Fruit fly (Drosophila melanogaster) whole organism, embryonic: ENCODE data around the gene CG32695.
A peak's percentile ranks its signal among the peaks of the same experiment; 100 is the strongest.

Experiments
- Antp ChIP-seq: fragments of 200-800 bp; sonication (Bioruptor generic); optimal IDR thresholded peaks from 3 replicates; lab custom pipeline; 2016; ENCODE audit warnings: missing biosample characterization, missing genetic modification characterization
- Bteb2 ChIP-seq: fragments of 200-800 bp; sonication (Bioruptor generic); optimal IDR thresholded peaks from 2 replicates; lab custom pipeline; 2016; ENCODE audit warnings: missing biosample characterization, missing genetic modification characterization
- CG10654 ChIP-seq: fragments of 200-800 bp; sonication (Bioruptor generic); optimal IDR thresholded peaks from 2 replicates; lab custom pipeline; 2016; ENCODE audit warnings: missing biosample characterization, missing genetic modification characterization
- CG11085 ChIP-seq: fragments of 200-800 bp; sonication (Bioruptor generic); IDR thresholded peaks from 2 replicates; pipeline ENCODE4 v1.3.6; 2022; ENCODE audit warnings: missing biosample characterization, missing genetic modification characterization
- CG12219 ChIP-seq: fragments of 200-800 bp; sonication (Bioruptor generic); optimal IDR thresholded peaks from 3 replicates; lab custom pipeline; 2018; ENCODE audit warnings: missing biosample characterization, mild to moderate bottlenecking, missing genetic modification characterization
- CG13894 ChIP-seq: fragments of 200-800 bp; sonication (Bioruptor generic); optimal IDR thresholded peaks from 3 replicates; lab custom pipeline; 2018; ENCODE audit warnings: missing biosample characterization, mild to moderate bottlenecking, missing genetic modification characterization, moderate library complexity
- CG14710 ChIP-seq: fragments of 200-800 bp; sonication (Bioruptor generic); optimal IDR thresholded peaks from 3 replicates; lab custom pipeline; 2019; ENCODE audit warnings: missing biosample characterization, mild to moderate bottlenecking, missing genetic modification characterization, moderate library complexity
- CG1529 ChIP-seq: fragments of 200-800 bp; sonication (Bioruptor generic); optimal IDR thresholded peaks from 3 replicates; lab custom pipeline; 2018; ENCODE audit warnings: missing biosample characterization, missing genetic modification characterization
- CG16863 ChIP-seq: fragments of 200-800 bp; sonication (Bioruptor generic); optimal IDR thresholded peaks from 3 replicates; lab custom pipeline; 2016; ENCODE audit warnings: missing biosample characterization, missing genetic modification characterization
- CG17359 ChIP-seq: fragments of 200-800 bp; sonication (Bioruptor generic); optimal IDR thresholded peaks from 3 replicates; lab custom pipeline; 2018; ENCODE audit warnings: missing biosample characterization, mild to moderate bottlenecking, missing genetic modification characterization, moderate library complexity
- CG30403 ChIP-seq: fragments of 200-800 bp; sonication (Bioruptor generic); optimal IDR thresholded peaks from 3 replicates; lab custom pipeline; 2016; ENCODE audit warnings: missing biosample characterization, missing genetic modification characterization
- CG31224 ChIP-seq: fragments of 200-800 bp; sonication (Bioruptor generic); IDR thresholded peaks from 2 replicates; pipeline ENCODE4 v1.3.6; 2022; ENCODE audit warnings: missing biosample characterization, missing genetic modification characterization
- CG31388 ChIP-seq: fragments of 200-800 bp; sonication (Bioruptor generic); optimal IDR thresholded peaks from 2 replicates; lab custom pipeline; 2016; ENCODE audit warnings: missing biosample characterization, missing genetic modification characterization
- CG4424 ChIP-seq: fragments of 200-800 bp; sonication (Bioruptor generic); optimal IDR thresholded peaks from 3 replicates; lab custom pipeline; 2016; ENCODE audit warnings: missing biosample characterization, missing genetic modification characterization
- CG6689 ChIP-seq: fragments of 200-800 bp; sonication (Bioruptor generic); IDR thresholded peaks from 2 replicates; pipeline ENCODE4 v1.3.6; 2022; ENCODE audit warnings: missing biosample characterization, missing genetic modification characterization
- CG7987 ChIP-seq: fragments of 200-800 bp; sonication (Bioruptor generic); optimal IDR thresholded peaks from 2 replicates; lab custom pipeline; 2018; ENCODE audit warnings: missing biosample characterization, mild to moderate bottlenecking, missing genetic modification characterization, moderate library complexity
- CG8924 ChIP-seq: fragments of 200-800 bp; optimal IDR thresholded peaks from 3 replicates; lab custom pipeline; 2019; ENCODE audit warnings: missing biosample characterization, mild to moderate bottlenecking, missing genetic modification characterization, moderate library complexity
- CG9932 ChIP-seq: fragments of 200-800 bp; sonication (Bioruptor generic); IDR thresholded peaks from 2 replicates; pipeline ENCODE4 v1.3.6; 2022; ENCODE audit warnings: missing biosample characterization, missing genetic modification characterization
- Dll ChIP-seq: fragments of 200-800 bp; sonication (Bioruptor generic); IDR thresholded peaks from 4 replicates; pipeline ENCODE4 v1.3.6; 2022; ENCODE audit warnings: missing biosample characterization, missing genetic modification characterization; ENCODE audit not compliant: partially characterized antibody
- Doc2 ChIP-seq: fragments of 200-800 bp; sonication (Bioruptor generic); IDR thresholded peaks from 2 replicates; pipeline ENCODE4 v1.3.6; 2022; ENCODE audit warnings: missing biosample characterization, missing genetic modification characterization
- ERR ChIP-seq: fragments of 200-800 bp; sonication (Bioruptor generic); optimal IDR thresholded peaks from 2 replicates; lab custom pipeline; 2016; ENCODE audit warnings: missing biosample characterization, missing genetic modification characterization
- HmgD ChIP-seq: fragments of 200-800 bp; sonication (Bioruptor generic); optimal IDR thresholded peaks from 3 replicates; lab custom pipeline; 2016; ENCODE audit warnings: missing biosample characterization, missing genetic modification characterization
- Hr3 ChIP-seq: fragments of 200-800 bp; sonication (Bioruptor generic); optimal IDR thresholded peaks from 3 replicates; lab custom pipeline; 2016; ENCODE audit warnings: missing biosample characterization, missing genetic modification characterization
- Hr51 ChIP-seq, 2 experiments: fragments of 200-800 bp; sonication (Bioruptor generic); optimal IDR thresholded peaks; 2 replicates in 1 of 2; 3 replicates in 1 of 2; lab custom pipeline; 2016 to 2018; ENCODE audit warnings: missing biosample characterization in 2 of 2, missing genetic modification characterization in 2 of 2, mild to moderate bottlenecking in 1 of 2, moderate library complexity in 1 of 2
- Lpt ChIP-seq: fragments of >200 bp; optimal IDR thresholded peaks from 2 replicates; lab custom pipeline; 2018; ENCODE audit warnings: missing biosample characterization, missing genetic modification characterization
- Mrtf ChIP-seq: fragments of 200-800 bp; sonication (Bioruptor generic); IDR thresholded peaks from 3 replicates; pipeline ENCODE4 v1.3.6; 2022; ENCODE audit warnings: missing biosample characterization, missing genetic modification characterization
- Oli ChIP-seq: fragments of 200-800 bp; sonication (Bioruptor generic); optimal IDR thresholded peaks from 2 replicates; lab custom pipeline; 2018; ENCODE audit warnings: missing biosample characterization, mild to moderate bottlenecking, missing genetic modification characterization, moderate library complexity
- Scr ChIP-seq: fragments of 200-800 bp; sonication (Bioruptor generic); IDR thresholded peaks from 2 replicates; pipeline ENCODE4 v1.3.6; 2022; ENCODE audit warnings: missing biosample characterization, missing genetic modification characterization; ENCODE audit not compliant: partially characterized antibody
- Sry-β ChIP-seq: fragments of 200-800 bp; sonication (Bioruptor generic); optimal IDR thresholded peaks from 2 replicates; lab custom pipeline; 2018; ENCODE audit warnings: missing biosample characterization, mild to moderate bottlenecking, missing genetic modification characterization, moderate library complexity
- bab2 ChIP-seq: fragments of 200-800 bp; sonication (Bioruptor generic); optimal IDR thresholded peaks from 2 replicates; lab custom pipeline; 2016; ENCODE audit warnings: missing biosample characterization, missing genetic modification characterization
- bcd ChIP-seq: fragments of 200-800 bp; sonication (Bioruptor generic); optimal IDR thresholded peaks from 2 replicates; lab custom pipeline; 2017; ENCODE audit warnings: missing biosample characterization, mild to moderate bottlenecking, missing genetic modification characterization
- btn ChIP-seq: fragments of 200-800 bp; sonication (Bioruptor generic); optimal IDR thresholded peaks from 2 replicates; lab custom pipeline; 2016; ENCODE audit warnings: missing biosample characterization, missing genetic modification characterization
- corto ChIP-seq: fragments of 200-800 bp; sonication (Bioruptor generic); optimal IDR thresholded peaks from 2 replicates; lab custom pipeline; 2016; ENCODE audit warnings: missing biosample characterization, mild to moderate bottlenecking, missing genetic modification characterization, moderate library complexity
- dan ChIP-seq: fragments of 200-800 bp; sonication (Bioruptor generic); IDR thresholded peaks from 2 replicates; pipeline ENCODE4 v1.3.6; 2022; ENCODE audit warnings: missing biosample characterization, missing genetic modification characterization
- dysf ChIP-seq: fragments of 200-800 bp; sonication (Bioruptor generic); IDR thresholded peaks from 3 replicates; pipeline ENCODE4 v1.3.6; 2022; ENCODE audit warnings: missing biosample characterization, missing genetic modification characterization
- jigr1 ChIP-seq: fragments of 200-800 bp; sonication (Bioruptor generic); IDR thresholded peaks from 3 replicates; pipeline ENCODE4 v1.3.6; 2022; ENCODE audit warnings: missing biosample characterization, missing genetic modification characterization
- jumu ChIP-seq: fragments of 200-800 bp; sonication (Bioruptor generic); optimal IDR thresholded peaks from 3 replicates; lab custom pipeline; 2016; ENCODE audit warnings: missing biosample characterization, missing genetic modification characterization
- lab ChIP-seq: fragments of 200-800 bp; sonication (Bioruptor generic); optimal IDR thresholded peaks from 3 replicates; lab custom pipeline; 2017; ENCODE audit warnings: missing biosample characterization, missing genetic modification characterization, mild to moderate bottlenecking, moderate library complexity, missing genetic modification reagents
- lov ChIP-seq, 2 experiments: fragments of 200-800 bp in 1 of 2; fragments of >200 bp in 1 of 2; sonication (Bioruptor generic) in 1 of 2; IDR thresholded peaks in 1 of 2; optimal IDR thresholded peaks in 1 of 2; 2 replicates in 1 of 2; 3 replicates in 1 of 2; pipeline versions ENCODE4 v1.3.6 to Lab custom; 2017 to 2022; ENCODE audit warnings: missing biosample characterization in 1 of 2, missing genetic modification characterization in 1 of 2
- nerfin-2 ChIP-seq: fragments of 200-800 bp; sonication (Bioruptor generic); IDR thresholded peaks from 2 replicates; pipeline ENCODE4 v1.3.6; 2022; ENCODE audit warnings: missing biosample characterization, missing genetic modification characterization; ENCODE audit not compliant: partially characterized antibody
- pnt ChIP-seq: fragments of 200-800 bp; sonication (Bioruptor generic); optimal IDR thresholded peaks from 3 replicates; lab custom pipeline; 2016; ENCODE audit warnings: missing biosample characterization, missing genetic modification characterization
- sens ChIP-seq: fragments of 200-800 bp; sonication (Bioruptor generic); peaks from one replicate; lab custom pipeline; 2016; ENCODE audit warnings: missing biosample characterization, missing genetic modification characterization
- sim ChIP-seq: fragments of 200-800 bp; sonication (Bioruptor generic); IDR thresholded peaks from 2 replicates; pipeline ENCODE4 v1.3.6; 2022; ENCODE audit warnings: missing biosample characterization, missing genetic modification characterization
- ssp ChIP-seq: fragments of 200-800 bp; sonication (Bioruptor generic); IDR thresholded peaks from 2 replicates; pipeline ENCODE4 v1.3.6; 2022; ENCODE audit warnings: missing biosample characterization, missing genetic modification characterization
- tin ChIP-seq: fragments of 200-800 bp; sonication (Bioruptor generic); optimal IDR thresholded peaks from 3 replicates; lab custom pipeline; 2016; ENCODE audit warnings: missing biosample characterization, missing genetic modification characterization
- tna ChIP-seq: fragments of 200-800 bp; sonication (Bioruptor generic); IDR thresholded peaks from 2 replicates; pipeline ENCODE4 v1.3.6; 2022; ENCODE audit warnings: missing biosample characterization, missing genetic modification characterization; ENCODE audit not compliant: partially characterized antibody
- tup ChIP-seq: fragments of 200-800 bp; sonication (Bioruptor generic); optimal IDR thresholded peaks from 2 replicates; lab custom pipeline; 2016; ENCODE audit warnings: missing biosample characterization, mild to moderate bottlenecking, missing genetic modification characterization, moderate library complexity
- unpg ChIP-seq: fragments of 200-800 bp; sonication (Bioruptor generic); optimal IDR thresholded peaks from 3 replicates; lab custom pipeline; 2018; ENCODE audit warnings: missing biosample characterization, mild to moderate bottlenecking, missing genetic modification characterization, moderate library complexity
- zf30C ChIP-seq: fragments of 200-800 bp; sonication (Bioruptor generic); optimal IDR thresholded peaks from 3 replicates; lab custom pipeline; 2018; ENCODE audit warnings: missing biosample characterization, mild to moderate bottlenecking, missing genetic modification characterization
- zfh1 ChIP-seq: fragments of 200-800 bp; sonication (Bioruptor generic); IDR thresholded peaks from 3 replicates; pipeline ENCODE4 v1.3.6; 2022; ENCODE audit warnings: missing biosample characterization, missing genetic modification characterization

Gene CG32695

DNA sequence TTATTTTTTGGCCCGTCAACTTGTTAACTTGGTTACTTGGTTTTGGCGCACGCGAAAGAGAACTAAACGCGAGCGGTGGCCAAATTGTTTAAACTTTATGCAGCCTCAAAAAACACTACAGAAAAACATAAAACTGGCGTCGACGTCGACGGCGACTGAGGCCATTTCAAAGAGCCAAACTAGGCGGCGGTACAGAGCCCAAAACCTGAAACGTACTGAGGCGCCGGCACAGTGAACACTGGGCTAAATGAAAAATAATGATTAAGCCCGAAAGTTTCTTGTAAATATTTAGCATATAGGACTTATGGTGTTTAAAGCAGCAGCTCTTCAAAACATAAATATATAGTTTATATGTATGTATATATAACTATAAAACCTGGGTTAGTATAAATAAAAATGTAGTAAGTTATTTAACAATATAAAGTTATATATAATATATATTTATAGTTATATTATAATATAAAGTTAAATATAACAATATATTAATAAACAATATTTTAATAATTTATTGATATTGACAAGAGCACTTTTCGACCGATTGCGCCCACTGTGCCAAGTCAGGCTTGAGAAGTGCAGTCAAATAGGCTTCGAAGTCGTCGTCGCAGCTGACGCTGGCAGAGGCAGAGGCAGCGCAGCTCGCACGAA is 25.8 kb upstream of the CG32695 start, which contains the start of gene CG15249 (continued):
- TF ChIP-seq CG7987 (GFP tag; lab: Kevin White, UChicago) (no peak), CG8924 (tag; lab: Kevin White, UChicago) (peak; percentile 74), CG11085 (GFP tag; lab: Robert Waterston, UW) (no peak), Mrtf (GFP tag; lab: Robert Waterston, UW) (no peak), Antp (GFP tag; lab: Kevin White, UChicago) (no peak), CG1529 (GFP tag; lab: Kevin White, UChicago) (no peak), btn (GFP tag; lab: Kevin White, UChicago) (no peak), pnt (GFP tag; lab: Kevin White, UChicago) (no peak), unpg (GFP tag; lab: Kevin White, UChicago) (peak; percentile 61), Bteb2 (GFP tag; lab: Kevin White, UChicago) (no peak), sens (GFP tag; lab: Kevin White, UChicago) (no peak), ERR (GFP tag; lab: Kevin White, UChicago) (no peak), dan (GFP tag; lab: Robert Waterston, UW) (no peak), Scr (no peak), CG10654 (GFP tag; lab: Kevin White, UChicago) (peak; percentile 2), zf30C (GFP tag; lab: Kevin White, UChicago) (no peak), CG17359 (peak; percentile 54), tup (no peak), CG4424 (GFP tag; lab: Kevin White, UChicago) (peak; percentile 34), tin (GFP tag; lab: Kevin White, UChicago) (peak; percentile 3), CG6689 (GFP tag; lab: Robert Waterston, UW) (0 out of 2 replicates have a peak, but pooled peaks have one; percentile 35), bcd (GFP tag; lab: Kevin White, UChicago) (peak; percentile 30), CG12219 (GFP tag; lab: Kevin White, UChicago) (no peak), Dll (no peak), Sry-β (GFP tag; lab: Kevin White, UChicago) (no peak), Hr51 (GFP tag; optimal IDR thresholded peaks at IDR 0.05; lab: Kevin White, UChicago) (peak in 1 of 2 experiments; percentile 82), Doc2 (no peak), HmgD (GFP tag; lab: Kevin White, UChicago) (no peak), lab (GFP tag; lab: Kevin White, UChicago) (peak; percentile 44), CG14710 (tag; lab: Kevin White, UChicago) (peak; percentile 56), lov (optimal IDR thresholded peaks at IDR 0.05; lab: Kevin White, UChicago) (no peak), lov (GFP tag; IDR thresholded peaks at IDR 0.05; lab: Robert Waterston, UW) (no peak), CG30403 (GFP tag; lab: Kevin White, UChicago) (peak; percentile 14), ssp (GFP tag; lab: Robert Waterston, UW) (no peak), Oli (tag; lab: Kevin White, UChicago) (peak; percentile 73), CG31224 (GFP tag; lab: Robert Waterston, UW) (no peak), CG31388 (GFP tag; lab: Kevin White, UChicago) (no peak), dysf (GFP tag; lab: Robert Waterston, UW) (peak; percentile 51; the same call in 1 of the 3 replicates), nerfin-2 (GFP tag; lab: Robert Waterston, UW) (no peak), sim (GFP tag; lab: Robert Waterston, UW) (no peak), CG9932 (GFP tag; lab: Robert Waterston, UW) (no peak), CG16863 (no peak), jigr1 (GFP tag; lab: Robert Waterston, UW) (no peak), bab2 (GFP tag; lab: Kevin White, UChicago) (no peak), Hr3 (peak; percentile 53), jumu (GFP tag; lab: Kevin White, UChicago) (no peak), CG13894 (no peak), corto (GFP tag; lab: Kevin White, UChicago) (no peak), Lpt (no peak), zfh1 (GFP tag; lab: Robert Waterston, UW) (no peak), tna (GFP tag; lab: Robert Waterston, UW) (no peak)
